Fruit fly (Drosophila melanogaster): ENCODE data around the gene IM33.

IM33 gene

DNA sequence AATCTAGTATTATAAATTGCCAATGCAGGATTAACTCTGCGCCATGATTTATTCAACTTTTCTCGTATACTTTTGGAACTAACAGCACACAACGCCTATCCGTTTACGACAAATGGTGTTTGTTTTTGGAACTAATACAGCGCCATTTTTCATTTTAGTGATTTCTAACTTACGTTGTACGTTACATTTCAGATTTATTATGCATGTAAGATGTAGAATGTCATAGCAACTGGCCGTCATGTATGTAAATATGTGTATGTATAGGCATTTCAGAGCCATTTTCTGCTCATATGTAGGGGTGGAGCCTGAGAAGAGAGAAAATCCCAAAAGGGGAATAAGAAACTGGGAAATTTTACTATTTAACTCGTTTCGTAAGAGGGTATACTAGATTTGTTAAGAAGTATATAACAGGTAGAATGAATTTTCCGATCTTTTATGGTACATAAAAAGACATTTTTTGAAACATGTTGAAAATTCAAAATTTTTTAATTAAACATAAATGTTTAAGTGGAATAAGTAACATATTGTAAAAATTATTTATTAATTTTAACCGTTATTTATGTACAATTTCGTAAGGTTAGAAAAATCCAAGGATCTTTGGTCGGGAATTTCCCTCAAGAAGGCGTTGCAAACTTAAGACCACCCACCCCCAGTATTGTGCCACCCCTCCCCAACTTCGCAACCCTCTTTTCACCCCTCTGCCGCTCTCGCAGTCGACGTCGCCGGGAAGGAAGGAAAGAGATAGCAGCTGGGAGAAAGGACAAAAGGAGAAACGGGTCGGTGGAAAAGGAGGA is 38.9 kb downstream of the IM33 start (continued):
- no peak for TF ChIP-seq CG6276 (GFP tag; optimal IDR thresholded peaks at IDR 0.05)
- no peak for TF ChIP-seq dsx (GFP tag; optimal IDR thresholded peaks at IDR 0.05; ENCODE audit: poor library complexity, severe bottlenecking)
- TF ChIP-seq acj6 (GFP tag; optimal IDR thresholded peaks at IDR 0.05): peak; percentile 16
- TF ChIP-seq Eip93F (GFP tag; optimal IDR thresholded peaks at IDR 0.05): no peak
- TF ChIP-seq vri (GFP tag; optimal IDR thresholded peaks at IDR 0.05): no peak
- TF ChIP-seq CG11902 (GFP tag; optimal IDR thresholded peaks at IDR 0.05): no peak
- no peak for TF ChIP-seq CG6854 (GFP tag; optimal IDR thresholded peaks at IDR 0.05)
- TF ChIP-seq CG10631 (GFP tag; optimal IDR thresholded peaks at IDR 0.05): peak; percentile 32
- peak; percentile 0 for TF ChIP-seq CG4318 (GFP tag; optimal IDR thresholded peaks at IDR 0.05)
- no peak for TF ChIP-seq CG1621 (tag; optimal IDR thresholded peaks at IDR 0.05)
- no peak for TF ChIP-seq dac (GFP tag; optimal IDR thresholded peaks at IDR 0.05)
- peak; percentile 34 for TF ChIP-seq lz (GFP tag; optimal IDR thresholded peaks at IDR 0.05)
- TF ChIP-seq Smox (GFP tag; optimal IDR thresholded peaks at IDR 0.05): no peak
- peak; percentile 68 for TF ChIP-seq eg (GFP tag; IDR thresholded peaks at IDR 0.05)
- TF ChIP-seq CG9139 (GFP tag; optimal IDR thresholded peaks at IDR 0.05): no peak
- TF ChIP-seq CG11294 (GFP tag; IDR thresholded peaks at IDR 0.05): no peak
- peak; percentile 62 for TF ChIP-seq CG32006 (GFP tag; optimal IDR thresholded peaks at IDR 0.05)
- TF ChIP-seq Eip75B (GFP tag; optimal IDR thresholded peaks at IDR 0.05): no peak
- peak; percentile 19 for TF ChIP-seq esn (GFP tag; optimal IDR thresholded peaks at IDR 0.05)
- peak; percentile 75 for TF ChIP-seq CG8119 (GFP tag; IDR thresholded peaks at IDR 0.05)
- TF ChIP-seq Hr38 (GFP tag; optimal IDR thresholded peaks at IDR 0.05): no peak
- TF ChIP-seq CG6808 (GFP tag; optimal IDR thresholded peaks at IDR 0.05): no peak
- no peak for TF ChIP-seq fd59A (GFP tag; optimal IDR thresholded peaks at IDR 0.05)
- no peak for TF ChIP-seq CG8319 (GFP tag; optimal IDR thresholded peaks at IDR 0.05)
- TF ChIP-seq Gug (GFP tag; IDR thresholded peaks at IDR 0.05): 0 out of 2 replicates have a peak, but pooled peaks have one; percentile 8

DNA sequence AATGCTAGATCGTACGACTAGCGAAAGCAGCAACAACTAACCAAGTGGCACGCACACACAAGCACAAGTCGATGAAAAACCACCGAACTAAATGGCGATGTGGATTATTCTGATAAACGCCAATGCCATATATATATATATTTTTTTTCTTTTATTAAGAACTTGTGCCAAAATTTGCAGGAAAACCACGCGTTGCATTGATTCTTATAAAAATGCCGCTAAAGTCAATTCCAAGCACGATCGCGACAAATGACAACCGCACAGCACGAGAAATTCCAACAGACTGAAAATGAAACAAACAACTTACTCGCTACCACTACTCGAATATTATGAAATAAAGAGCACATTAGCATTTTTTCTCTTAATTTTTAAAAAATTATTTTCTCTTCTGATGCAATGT is 39.8 kb downstream of the IM33 start, which contains the start of gene for:
Gene for, minus strand, starts transcription at position 287 of the 400 bp plus-strand sequence.
- TF ChIP-seq CG6276 (GFP tag; optimal IDR thresholded peaks at IDR 0.05) (peak; percentile 26), Gug (GFP tag; IDR thresholded peaks at IDR 0.05) (no peak), fkh (GFP tag; optimal IDR thresholded peaks at IDR 0.05) (peak; percentile 21), CG6163 (GFP tag; IDR thresholded peaks at IDR 0.05) (no peak; the same call in 1 of the 3 replicates), CG8119 (GFP tag; IDR thresholded peaks at IDR 0.05) (0 out of 3 replicates have a peak, but pooled peaks have one; percentile 2), vri (GFP tag; optimal IDR thresholded peaks at IDR 0.05) (peak; percentile 24), Eip78C (GFP tag) (peak; percentile 14), salr (GFP tag; optimal IDR thresholded peaks at IDR 0.05) (no peak), cyc (GFP tag; optimal IDR thresholded peaks at IDR 0.05) (no peak), Met (GFP tag; optimal IDR thresholded peaks at IDR 0.05) (no peak)

DNA sequence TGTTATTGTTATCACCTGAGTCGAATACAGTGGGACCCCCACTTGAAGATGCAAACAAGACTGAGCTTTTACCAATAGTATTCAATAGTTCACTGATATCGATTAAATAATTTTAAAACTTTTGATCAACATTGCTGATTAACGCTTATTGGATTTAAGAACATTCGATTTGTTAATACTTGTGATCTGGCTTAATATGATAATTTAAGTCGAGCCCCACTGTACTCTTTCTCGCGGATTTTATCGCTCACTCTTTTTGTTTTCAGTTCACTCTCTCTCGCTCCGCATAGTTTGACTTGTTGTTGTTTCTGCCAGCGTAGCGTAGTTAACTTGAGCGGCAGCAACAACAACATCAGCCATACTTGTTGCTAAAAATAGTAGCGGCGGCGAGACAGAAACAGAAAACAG is 40.8 kb downstream of the IM33 start:
- peak; percentile 99 for TF ChIP-seq Sox102F (GFP tag; optimal IDR thresholded peaks at IDR 0.05)
- TF ChIP-seq CG11294 (GFP tag; IDR thresholded peaks at IDR 0.05): peak; percentile 97
- peak; percentile 97 to 98 for TF ChIP-seq salr (GFP tag; optimal IDR thresholded peaks at IDR 0.05)
- TF ChIP-seq CG6276 (GFP tag; optimal IDR thresholded peaks at IDR 0.05): peak; percentile 99
- peak; percentile 98 for TF ChIP-seq CG10631 (GFP tag; optimal IDR thresholded peaks at IDR 0.05)
- peak; percentile 99 for TF ChIP-seq cyc (GFP tag; optimal IDR thresholded peaks at IDR 0.05)
- peak; percentile 100 for TF ChIP-seq CG15336 (GFP tag; IDR thresholded peaks at IDR 0.05)
- TF ChIP-seq Met (GFP tag; optimal IDR thresholded peaks at IDR 0.05): peak; percentile 99
- peak; percentile 97 to 98 for TF ChIP-seq ss (GFP tag; optimal IDR thresholded peaks at IDR 0.05)
- TF ChIP-seq CG3032 (tag; optimal IDR thresholded peaks at IDR 0.05): peak; percentile 98
- TF ChIP-seq CG32006 (GFP tag; optimal IDR thresholded peaks at IDR 0.05): peak; percentile 99
- peak; percentile 99 for TF ChIP-seq Sox14 (GFP tag; optimal IDR thresholded peaks at IDR 0.05)
- peak; percentile 99 for TF ChIP-seq OdsH (GFP tag; optimal IDR thresholded peaks at IDR 0.05)
- peak; percentile 99 for TF ChIP-seq CG3919 (GFP tag; optimal IDR thresholded peaks at IDR 0.05)
- TF ChIP-seq CG11902 (GFP tag; optimal IDR thresholded peaks at IDR 0.05): peak; percentile 98
- TF ChIP-seq CG10669 (GFP tag; optimal IDR thresholded peaks at IDR 0.05): peak; percentile 99
- TF ChIP-seq CG8319 (GFP tag; optimal IDR thresholded peaks at IDR 0.05): peak; percentile 98
- TF ChIP-seq eg (GFP tag; IDR thresholded peaks at IDR 0.05): peak; percentile 99
- TF ChIP-seq Hr38 (GFP tag; optimal IDR thresholded peaks at IDR 0.05): peak; percentile 79
- TF ChIP-seq Ets96B (tag; optimal IDR thresholded peaks at IDR 0.05): peak; percentile 98
- TF ChIP-seq Ets21C (GFP tag; optimal IDR thresholded peaks at IDR 0.05): peak; percentile 98
- peak; percentile 99 for TF ChIP-seq Hr39 (GFP tag; optimal IDR thresholded peaks at IDR 0.05)
- peak; percentile 99 for TF ChIP-seq CG11762 (GFP tag; optimal IDR thresholded peaks at IDR 0.05; ENCODE audit: insufficient read depth)
- TF ChIP-seq Lpt (GFP tag; optimal IDR thresholded peaks at IDR 0.05): peak; percentile 98
- peak; percentile 94 for TF ChIP-seq Blimp-1 (GFP tag; optimal IDR thresholded peaks at IDR 0.05)
